Worm (Caenorhabditis elegans): ENCODE data around the gene ptr-24.

ptr-24 gene

DNA sequence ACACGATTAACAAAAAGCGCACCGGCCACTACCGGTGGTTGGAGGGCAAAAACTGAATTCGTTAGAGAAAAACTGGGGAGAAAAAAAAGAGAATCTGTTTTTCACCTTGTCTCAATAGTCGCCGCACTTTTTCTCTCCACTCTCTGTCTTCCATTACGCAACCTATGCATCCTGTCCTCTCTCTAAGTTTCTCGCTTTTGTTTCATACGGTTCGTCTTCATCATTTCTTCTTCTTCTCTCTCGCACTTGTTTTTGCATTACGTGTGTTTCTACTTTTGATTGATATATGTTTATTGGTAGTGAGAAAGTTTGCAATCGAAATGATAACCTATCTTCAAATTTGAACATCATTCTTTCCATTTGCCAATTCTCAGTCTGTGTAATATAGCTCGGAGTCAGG, 17.3 kb upstream of the ptr-24 start (continued):
- TF ChIP-seq ces-1 (GFP tag; optimal IDR thresholded peaks at IDR 0.05) (no peak), fos-1 (tag; optimal IDR thresholded peaks at IDR 0.05) (no peak), D1046.2 (GFP tag; IDR thresholded peaks at IDR 0.05) (no peak), arid-1 (GFP tag; conservative IDR thresholded peaks at IDR 0.05) (no peak), nhr-42 (GFP tag; IDR thresholded peaks at IDR 0.05) (no peak), lin-15B (tag; optimal IDR thresholded peaks at IDR 0.05) (no peak), zfp-3 (GFP tag; conservative IDR thresholded peaks at IDR 0.05) (no peak), spr-1 (tag; optimal IDR thresholded peaks at IDR 0.05) (no peak), lin-38 (GFP tag; IDR thresholded peaks at IDR 0.05) (no peak), dpl-1 (GFP tag; optimal IDR thresholded peaks at IDR 0.05) (no peak), daf-12 (tag; optimal IDR thresholded peaks at IDR 0.05) (no peak), lin-39 (tag; optimal IDR thresholded peaks at IDR 0.05) (no peak), duxl-1 (tag; optimal IDR thresholded peaks at IDR 0.05; ENCODE audit: poor library complexity) (no peak), ama-1 (optimal IDR thresholded peaks at IDR 0.05) (no peak), pqm-1 (tag; optimal IDR thresholded peaks at IDR 0.05) (peak; percentile 0), daf-19 (GFP tag; conservative IDR thresholded peaks at IDR 0.05) (no peak), zag-1 (tag; optimal IDR thresholded peaks at IDR 0.05) (no peak), nhr-111 (GFP tag; optimal IDR thresholded peaks at IDR 0.05) (no peak), F37D6.2 (tag; optimal IDR thresholded peaks at IDR 0.05) (no peak), pha-4 (GFP tag; IDR thresholded peaks at IDR 0.05) (no peak), pha-4 (tag; optimal IDR thresholded peaks at IDR 0.05) (no peak), mes-2 (tag; optimal IDR thresholded peaks at IDR 0.05; ENCODE audit: poor library complexity, severe bottlenecking) (peak; percentile 33), dmd-9 (GFP tag; IDR thresholded peaks at IDR 0.05) (no peak), T20F7.1 (GFP tag; optimal IDR thresholded peaks at IDR 0.05) (no peak), hlh-11 (tag; optimal IDR thresholded peaks at IDR 0.05) (peak; percentile 79), Y5F2A.4 (GFP tag; optimal IDR thresholded peaks at IDR 0.05) (no peak), skn-1 (tag; optimal IDR thresholded peaks at IDR 0.05) (no peak), madf-5 (GFP tag; IDR thresholded peaks at IDR 0.05) (no peak), tra-1 (GFP tag; IDR thresholded peaks at IDR 0.05) (no peak), mxl-3 (GFP tag; optimal IDR thresholded peaks at IDR 0.05) (peak; percentile 16), ctbp-1 (GFP tag; IDR thresholded peaks at IDR 0.05) (no peak), cey-2 (tag; optimal IDR thresholded peaks at IDR 0.05; ENCODE audit: borderline replicate concordance, insufficient read depth) (no peak), vab-7 (GFP tag; IDR thresholded peaks at IDR 0.05) (no peak), zip-11 (GFP tag; IDR thresholded peaks at IDR 0.05) (no peak), dmd-6 (GFP tag; IDR thresholded peaks at IDR 0.05) (peak; percentile 31; the same call in 1 of the 2 replicates), unc-62 (GFP tag; optimal IDR thresholded peaks at IDR 0.05 in 1 of 2) (peak in 1 of 2 experiments; percentile 97), unc-62 (tag; optimal IDR thresholded peaks at IDR 0.05) (no peak), mdt-29 (GFP tag; IDR thresholded peaks at IDR 0.05) (no peak), spr-3 (GFP tag; optimal IDR thresholded peaks at IDR 0.05) (no peak), nhr-28 (tag; optimal IDR thresholded peaks at IDR 0.05) (peak; percentile 79), nhr-102 (tag; optimal IDR thresholded peaks at IDR 0.05) (no peak), mdl-1 (tag; optimal IDR thresholded peaks at IDR 0.05) (peak in 1 of 2 experiments; percentile 57), ceh-20 (GFP tag; IDR thresholded peaks at IDR 0.05) (0 out of 2 replicates have a peak, but pooled peaks have one; percentile 56), lim-7 (GFP tag; IDR thresholded peaks at IDR 0.05) (no peak), lsy-2 (tag; optimal IDR thresholded peaks at IDR 0.05) (peak in 1 of 2 experiments; percentile 39), Y48G9A.11 (GFP tag; IDR thresholded peaks at IDR 0.05) (no peak), lin-1 (GFP tag; IDR thresholded peaks at IDR 0.05) (no peak), ZK546.5 (tag; optimal IDR thresholded peaks at IDR 0.05) (no peak), mxl-2 (GFP tag; conservative IDR thresholded peaks at IDR 0.05) (no peak), sdz-12 (GFP tag; optimal IDR thresholded peaks at IDR 0.05) (no peak), nhr-11 (tag; optimal IDR thresholded peaks at IDR 0.05) (peak; percentile 50), R02D3.7 (tag; optimal IDR thresholded peaks at IDR 0.05) (no peak)
